Worm (Caenorhabditis elegans) whole organism, L2 larva: ENCODE measurements around the gene srd-70.

Source experiments
- C34F6.9 ChIP-seq: fragments of 150-350 bp; optimal IDR thresholded peaks from 2 replicates; lab custom pipeline; 2014; ENCODE audit warnings: missing biosample characterization, missing genetic modification characterization
- R02D3.7 ChIP-seq: fragments of 150-350 bp; optimal IDR thresholded peaks from 2 replicates; lab custom pipeline; 2014; ENCODE audit warnings: missing biosample characterization, missing genetic modification characterization
- Y55F3AM.14 ChIP-seq: fragments of 200-800 bp; sonication (Bioruptor generic); optimal IDR thresholded peaks from 2 replicates; lab custom pipeline; 2018; ENCODE audit warnings: mild to moderate bottlenecking, missing genetic modification characterization, missing compliant biosample characterization
- ZK546.5 ChIP-seq: sonication (generic microtip); optimal IDR thresholded peaks from 2 replicates; lab custom pipeline; 2017; ENCODE audit warnings: missing biosample characterization, missing genetic modification characterization
- alr-1 ChIP-seq: fragments of 150-350 bp; optimal IDR thresholded peaks from 2 replicates; lab custom pipeline; 2014; ENCODE audit warnings: missing biosample characterization, missing genetic modification characterization
- aly-2 ChIP-seq: fragments of 150-350 bp; optimal IDR thresholded peaks from 2 replicates; lab custom pipeline; 2014; ENCODE audit warnings: missing biosample characterization, missing genetic modification characterization
- ama-1 ChIP-seq: fragments of 150-350 bp; optimal IDR thresholded peaks from 2 replicates; lab custom pipeline; 2018; ENCODE audit warnings: inconsistent platforms
- ceh-16 ChIP-seq: fragments of 150-350 bp; optimal IDR thresholded peaks from 2 replicates; lab custom pipeline; 2014; ENCODE audit warnings: missing biosample characterization, missing genetic modification characterization
- dmd-4 ChIP-seq: sonication (generic microtip); optimal IDR thresholded peaks from 2 replicates; lab custom pipeline; 2017; ENCODE audit warnings: missing biosample characterization, missing genetic modification characterization
- egl-27 ChIP-seq: sonication (generic microtip); optimal IDR thresholded peaks from 3 replicates; lab custom pipeline; 2017; ENCODE audit warnings: missing biosample characterization, missing genetic modification reagents, missing genetic modification characterization
- elt-1 ChIP-seq: fragments of 150-350 bp; optimal IDR thresholded peaks from 2 replicates; lab custom pipeline; 2014; ENCODE audit warnings: missing biosample characterization, missing genetic modification characterization
- elt-3 ChIP-seq: sonication (generic microtip); optimal IDR thresholded peaks from 2 replicates; lab custom pipeline; 2017; ENCODE audit warnings: missing biosample characterization, missing genetic modification characterization
- gmeb-1 ChIP-seq: fragments of 150-350 bp; optimal IDR thresholded peaks from 2 replicates; lab custom pipeline; 2014; ENCODE audit warnings: missing biosample characterization, missing genetic modification characterization
- lin-11 ChIP-seq: fragments of 150-350 bp; sonication (generic microtip); optimal IDR thresholded peaks from 2 replicates; lab custom pipeline; 2014; ENCODE audit warnings: missing biosample characterization, missing genetic modification characterization, inconsistent platforms, mixed read lengths
- lin-39 ChIP-seq: fragments of 150-350 bp; optimal IDR thresholded peaks from 2 replicates; lab custom pipeline; 2014; ENCODE audit warnings: missing biosample characterization, missing genetic modification reagents, missing genetic modification characterization
- lsy-2 ChIP-seq, 2 experiments: fragments of 150-350 bp in 1 of 2; sonication (generic microtip) in 1 of 2; optimal IDR thresholded peaks; 2 replicates each; lab custom pipeline; 2014 to 2017; ENCODE audit warnings: missing biosample characterization in 2 of 2, missing genetic modification characterization in 2 of 2
- mab-5 ChIP-seq: fragments of 150-350 bp; optimal IDR thresholded peaks from 2 replicates; lab custom pipeline; 2014; ENCODE audit warnings: missing biosample characterization, missing genetic modification characterization
- nhr-10 ChIP-seq: sonication (generic microtip); optimal IDR thresholded peaks from 2 replicates; lab custom pipeline; 2017; ENCODE audit warnings: missing biosample characterization, missing genetic modification characterization
- nhr-11 ChIP-seq: fragments of 150-350 bp; optimal IDR thresholded peaks from 2 replicates; lab custom pipeline; 2014; ENCODE audit warnings: missing biosample characterization, missing genetic modification characterization
- nhr-21 ChIP-seq: fragments of 150-350 bp; optimal IDR thresholded peaks from 2 replicates; lab custom pipeline; 2014; ENCODE audit warnings: missing biosample characterization, missing genetic modification characterization
- nhr-23 ChIP-seq: fragments of 150-350 bp; optimal IDR thresholded peaks from 2 replicates; lab custom pipeline; 2014; ENCODE audit warnings: missing biosample characterization, missing genetic modification reagents, missing genetic modification characterization
- nhr-237 ChIP-seq: fragments of 150-350 bp; optimal IDR thresholded peaks from 2 replicates; lab custom pipeline; 2014; ENCODE audit warnings: missing biosample characterization, missing genetic modification characterization
- nhr-25 ChIP-seq: fragments of 150-350 bp; sonication (generic microtip); optimal IDR thresholded peaks from 3 replicates; lab custom pipeline; 2014; ENCODE audit warnings: missing biosample characterization, missing genetic modification characterization
- peb-1 ChIP-seq: fragments of 150-350 bp; optimal IDR thresholded peaks from 2 replicates; lab custom pipeline; 2014; ENCODE audit warnings: missing biosample characterization, missing genetic modification characterization
- sem-4 ChIP-seq: fragments of 150-350 bp; optimal IDR thresholded peaks from 2 replicates; lab custom pipeline; 2014; ENCODE audit warnings: missing biosample characterization, missing genetic modification reagents, missing genetic modification characterization
- skn-1 ChIP-seq: sonication (generic microtip); optimal IDR thresholded peaks from 2 replicates; lab custom pipeline; 2017; ENCODE audit warnings: missing biosample characterization, missing genetic modification characterization
- sma-3 ChIP-seq: sonication (generic microtip); optimal IDR thresholded peaks from 2 replicates; lab custom pipeline; 2016; ENCODE audit warnings: missing genetic modification reagents, missing genetic modification characterization, missing compliant biosample characterization
- unc-39 ChIP-seq: fragments of 150-350 bp; optimal IDR thresholded peaks from 2 replicates; lab custom pipeline; 2014; ENCODE audit warnings: missing biosample characterization, missing genetic modification characterization
- unc-55 ChIP-seq: fragments of 150-350 bp; sonication (generic microtip); optimal IDR thresholded peaks from 3 replicates; lab custom pipeline; 2014; ENCODE audit warnings: missing biosample characterization, missing genetic modification reagents, missing genetic modification characterization
- unc-62 ChIP-seq: fragments of 150-350 bp; optimal IDR thresholded peaks from 2 replicates; lab custom pipeline; 2014; ENCODE audit warnings: missing biosample characterization, missing genetic modification reagents, missing genetic modification characterization
- zag-1 ChIP-seq: fragments of 150-350 bp; optimal IDR thresholded peaks from 2 replicates; lab custom pipeline; 2014; ENCODE audit warnings: missing biosample characterization, missing genetic modification characterization
- ztf-1 ChIP-seq: fragments of 200-800 bp; sonication (Bioruptor generic); conservative IDR thresholded peaks from 2 replicates; pipeline ENCODE4 v1.3.6; 2022; ENCODE audit warnings: missing genetic modification characterization, missing compliant biosample characterization
- ztf-11 ChIP-seq: sonication (generic microtip); optimal IDR thresholded peaks from 2 replicates; lab custom pipeline; 2017; ENCODE audit warnings: missing biosample characterization, missing genetic modification characterization

srd-70 gene

DNA sequence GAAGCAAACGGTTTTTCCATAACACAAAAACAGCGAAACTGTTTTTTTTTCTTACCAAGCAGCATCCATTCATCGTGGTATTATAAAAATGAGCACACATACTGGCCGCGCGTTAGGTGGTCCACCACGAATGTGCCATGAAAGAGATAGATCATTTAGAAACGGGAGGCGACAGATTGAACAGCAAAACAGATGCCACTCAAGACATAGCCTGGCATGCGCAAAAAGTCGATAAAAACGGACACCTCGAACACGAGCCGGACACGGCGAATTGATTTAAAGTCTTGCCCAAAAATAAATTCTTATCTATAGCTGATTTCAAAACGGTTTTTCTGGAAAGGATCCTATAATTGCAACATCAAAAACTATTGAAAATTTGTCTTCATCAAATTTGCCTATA, 3.2 kb downstream of the srd-70 start:
- TF ChIP-seq unc-55 (GFP tag; lab: Kevin White, UChicago) = peak; percentile 3
- peak; percentile 5 for TF ChIP-seq C34F6.9 (tag; lab: Kevin White, UChicago)
- TF ChIP-seq nhr-11 (tag; lab: Kevin White, UChicago) = no peak

DNA sequence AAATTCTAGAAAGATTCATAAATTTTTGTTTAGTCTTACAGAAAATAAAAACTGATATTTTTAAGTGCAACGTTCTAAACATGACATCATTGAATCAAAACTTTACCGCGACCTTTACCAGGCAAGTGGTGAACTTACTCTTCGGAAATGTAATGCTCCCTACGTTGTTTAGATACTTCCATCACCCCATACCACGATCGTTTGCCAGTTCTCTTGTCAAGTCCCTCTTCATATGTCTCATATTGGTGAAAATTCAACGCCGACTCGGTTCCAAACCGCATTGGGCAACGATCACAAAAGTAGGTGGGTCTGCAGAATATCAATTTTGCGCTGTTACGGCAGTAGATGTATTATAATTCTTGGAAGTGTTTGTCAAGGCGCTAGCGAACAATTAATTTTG, 6.9 kb downstream of the srd-70 start, which contains the start of gene B0250.18:
B0250.18 (minus strand) TSS at position 101 of the 400 bp plus-strand sequence.
- TF ChIP-seq dmd-4 (tag; lab: Kevin White, UChicago) (no peak), unc-62 (GFP tag; lab: Kevin White, UChicago) (no peak), aly-2 (no peak), peb-1 (tag; lab: Kevin White, UChicago) (no peak), gmeb-1 (no peak), ZK546.5 (tag; lab: Kevin White, UChicago) (no peak), alr-1 (tag; lab: Kevin White, UChicago) (no peak), sem-4 (tag; lab: Kevin White, UChicago) (no peak), mab-5 (tag; lab: Kevin White, UChicago) (no peak), unc-39 (no peak), elt-3 (tag; lab: Kevin White, UChicago) (no peak), Y55F3AM.14 (GFP tag; lab: Kevin White, UChicago) (no peak), nhr-237 (tag; lab: Kevin White, UChicago) (no peak), unc-55 (GFP tag; lab: Kevin White, UChicago) (no peak), zag-1 (tag; lab: Kevin White, UChicago) (no peak), nhr-25 (tag; lab: Kevin White, UChicago) (no peak), ztf-1 (no peak)

DNA sequence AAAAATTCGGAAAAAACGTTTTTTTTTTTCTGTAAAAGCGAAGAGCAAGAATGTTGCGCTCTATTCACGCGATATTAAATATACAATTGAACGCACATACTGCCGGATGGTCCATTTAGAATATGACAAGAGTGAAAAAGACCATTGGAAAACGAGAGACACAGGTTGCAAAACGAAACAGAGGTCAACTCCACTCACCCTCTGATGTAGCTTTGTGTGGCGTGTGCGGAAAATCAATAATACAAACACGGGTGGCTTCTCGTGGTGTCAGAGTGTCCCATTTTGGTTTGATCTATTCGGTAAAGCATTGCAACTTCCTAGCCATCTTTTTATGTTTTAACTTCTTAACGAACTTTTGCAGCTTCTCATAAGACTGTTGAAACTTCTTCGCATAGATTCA, 10.9 kb downstream of the srd-70 start:
- TF ChIP-seq skn-1 = no peak
- TF ChIP-seq unc-39 = no peak
- no peak for TF ChIP-seq C34F6.9 (tag; lab: Kevin White, UChicago)
- no peak for TF ChIP-seq aly-2
- TF ChIP-seq alr-1 (tag; lab: Kevin White, UChicago) = no peak
- no peak for TF ChIP-seq egl-27 (tag; lab: Kevin White, UChicago)
- TF ChIP-seq lin-39 (tag; lab: Kevin White, UChicago) = no peak
- no peak for TF ChIP-seq R02D3.7 (tag; lab: Kevin White, UChicago)
- TF ChIP-seq Y55F3AM.14 (GFP tag; lab: Kevin White, UChicago) = no peak
- no peak for TF ChIP-seq nhr-21

DNA sequence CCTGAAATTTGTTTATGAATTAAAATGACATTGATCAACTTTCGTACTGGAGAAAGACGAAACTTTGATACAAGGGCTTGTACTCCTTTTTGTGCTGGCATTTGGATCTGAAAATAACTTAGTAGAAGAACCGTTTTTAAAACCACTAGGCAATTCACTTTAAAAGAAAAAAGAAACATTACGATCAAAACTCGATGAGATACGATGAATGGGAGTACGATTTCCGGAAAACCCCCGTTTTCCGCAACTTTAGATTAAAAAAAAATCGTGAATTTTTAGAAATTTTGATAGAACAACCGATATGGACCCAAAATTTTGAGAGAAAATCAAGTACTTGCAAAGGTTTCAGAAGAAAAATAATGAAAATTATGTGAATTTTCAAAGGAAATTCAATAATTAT, 16.5 kb downstream of the srd-70 start, which contains the start of gene B0250.8:
B0250.8 (minus strand) TSS at position 101 of the 400 bp plus-strand sequence.
- TF ChIP-seq dmd-4 (tag; lab: Kevin White, UChicago) = no peak
- no peak for TF ChIP-seq nhr-23 (tag; lab: Kevin White, UChicago)
- TF ChIP-seq ztf-11 (tag; lab: Kevin White, UChicago) = no peak
- no peak for TF ChIP-seq R02D3.7 (tag; lab: Kevin White, UChicago)
- no peak for TF ChIP-seq nhr-237 (tag; lab: Kevin White, UChicago)
- TF ChIP-seq elt-3 (tag; lab: Kevin White, UChicago) = no peak
- TF ChIP-seq unc-62 (GFP tag; lab: Kevin White, UChicago) = no peak
- TF ChIP-seq ceh-16 = no peak
- no peak for TF ChIP-seq sma-3
- TF ChIP-seq Y55F3AM.14 (GFP tag; lab: Kevin White, UChicago) = no peak
- TF ChIP-seq nhr-10 (tag; lab: Kevin White, UChicago) = no peak
- TF ChIP-seq elt-1 (tag; lab: Kevin White, UChicago) = no peak
- no peak for TF ChIP-seq lsy-2 (tag; optimal IDR thresholded peaks at IDR 0.05; lab: Kevin White, UChicago)
- no peak for TF ChIP-seq nhr-21

DNA sequence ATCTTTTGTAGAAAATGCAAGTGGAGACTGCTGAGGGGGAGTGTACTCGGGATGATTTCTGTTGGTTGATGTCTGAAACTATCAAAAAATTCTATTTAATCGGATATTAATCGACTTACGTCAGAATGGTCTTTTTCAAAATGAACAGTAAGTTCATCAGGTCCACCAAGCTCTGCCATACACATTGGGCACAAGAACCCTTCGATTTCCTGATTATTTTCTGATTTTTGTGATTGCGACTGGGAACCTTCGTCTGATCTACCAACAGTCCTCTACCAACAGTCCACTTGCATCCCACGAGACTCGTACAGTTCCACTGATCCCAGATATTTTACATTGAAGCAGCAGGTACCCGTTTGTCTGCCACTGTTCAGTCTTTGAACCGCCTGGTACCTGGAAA, 21.1 kb downstream of the srd-70 start:
- no peak for TF ChIP-seq mab-5 (tag; lab: Kevin White, UChicago)
- no peak for TF ChIP-seq ama-1 (lab: Kevin White, UChicago)
- no peak for TF ChIP-seq egl-27 (tag; lab: Kevin White, UChicago)
- no peak for TF ChIP-seq C34F6.9 (tag; lab: Kevin White, UChicago)
- TF ChIP-seq unc-39 = no peak
- no peak for TF ChIP-seq lin-11 (tag; lab: Kevin White, UChicago)
- TF ChIP-seq ceh-16 = no peak
- no peak for TF ChIP-seq elt-1 (tag; lab: Kevin White, UChicago)
